Fruit fly (Drosophila melanogaster) whole organism, embryonic: ENCODE results near the gene nst.

Source experiments
- ATbp ChIP-seq: fragments of 200-800 bp; sonication (Bioruptor generic); optimal IDR thresholded peaks from 2 replicates; lab custom pipeline; 2017; ENCODE audit warnings: missing biosample characterization, mild to moderate bottlenecking, missing genetic modification characterization, missing genetic modification reagents
- CG11398 ChIP-seq: fragments of 200-800 bp; sonication (Bioruptor generic); optimal IDR thresholded peaks from 2 replicates; lab custom pipeline; 2016; ENCODE audit warnings: missing biosample characterization, missing genetic modification characterization
- CG12071 ChIP-seq: fragments of 200-800 bp; sonication (Bioruptor generic); optimal IDR thresholded peaks from 3 replicates; lab custom pipeline; 2018; ENCODE audit warnings: missing biosample characterization, mild to moderate bottlenecking, missing genetic modification characterization
- CG14050 ChIP-seq: fragments of 200-800 bp; sonication (Bioruptor generic); IDR thresholded peaks from 3 replicates; pipeline ENCODE4 v1.3.6; 2022; ENCODE audit warnings: missing biosample characterization, missing genetic modification characterization
- CG15011 ChIP-seq: fragments of 200-800 bp; sonication (Bioruptor generic); optimal IDR thresholded peaks from 3 replicates; lab custom pipeline; 2018; ENCODE audit warnings: missing biosample characterization, mild to moderate bottlenecking, missing genetic modification characterization
- CG1603 ChIP-seq: fragments of 200-800 bp; sonication (Bioruptor generic); optimal IDR thresholded peaks from 2 replicates; lab custom pipeline; 2019; ENCODE audit warnings: missing biosample characterization, mild to moderate bottlenecking, missing genetic modification characterization, moderate library complexity
- CG16813 ChIP-seq: fragments of 200-800 bp; sonication (Bioruptor generic); IDR thresholded peaks from 3 replicates; pipeline ENCODE4 v1.3.6; 2022; ENCODE audit warnings: missing biosample characterization, missing genetic modification characterization; ENCODE audit not compliant: partially characterized antibody
- CG16815 ChIP-seq: fragments of 200-800 bp; sonication (Bioruptor generic); optimal IDR thresholded peaks from 3 replicates; lab custom pipeline; 2017; ENCODE audit warnings: missing biosample characterization, mild to moderate bottlenecking, missing genetic modification characterization
- CG17802 ChIP-seq: fragments of 200-800 bp; sonication (Bioruptor generic); optimal IDR thresholded peaks from 2 replicates; lab custom pipeline; 2018; ENCODE audit warnings: missing biosample characterization, mild to moderate bottlenecking, missing genetic modification characterization, moderate library complexity
- CG17829 ChIP-seq: fragments of 200-800 bp; optimal IDR thresholded peaks from 2 replicates; lab custom pipeline; 2019; ENCODE audit warnings: missing biosample characterization, mild to moderate bottlenecking, missing genetic modification characterization, moderate library complexity
- CG2120 ChIP-seq: fragments of 200-800 bp; sonication (Bioruptor generic); optimal IDR thresholded peaks from 3 replicates; lab custom pipeline; 2016; ENCODE audit warnings: missing biosample characterization, missing genetic modification characterization
- CG3065 ChIP-seq: fragments of 200-800 bp; sonication (Bioruptor generic); optimal IDR thresholded peaks from 2 replicates; lab custom pipeline; 2016; ENCODE audit warnings: missing biosample characterization, missing genetic modification characterization
- CG32532 ChIP-seq: fragments of 200-800 bp; sonication (Bioruptor generic); IDR thresholded peaks from 2 replicates; pipeline ENCODE4 v1.3.6; 2022; ENCODE audit warnings: missing biosample characterization, missing genetic modification characterization
- CG4707 ChIP-seq: fragments of 200-800 bp; sonication (Bioruptor generic); optimal IDR thresholded peaks from 2 replicates; lab custom pipeline; 2018; ENCODE audit warnings: missing biosample characterization, mild to moderate bottlenecking, missing genetic modification characterization, moderate library complexity
- CG5245 ChIP-seq: fragments of 200-800 bp; sonication (Bioruptor generic); optimal IDR thresholded peaks from 3 replicates; lab custom pipeline; 2016; ENCODE audit warnings: missing biosample characterization, missing genetic modification characterization
- CG6791 ChIP-seq: fragments of 200-800 bp; sonication (Bioruptor generic); IDR thresholded peaks from 3 replicates; pipeline ENCODE4 v1.3.6; 2022; ENCODE audit warnings: missing biosample characterization, missing genetic modification characterization; ENCODE audit not compliant: partially characterized antibody
- CG7786 ChIP-seq: fragments of 200-800 bp; sonication (Bioruptor generic); optimal IDR thresholded peaks from 2 replicates; lab custom pipeline; 2016; ENCODE audit warnings: missing biosample characterization, missing genetic modification characterization
- CG8388 ChIP-seq: fragments of 200-800 bp; sonication (Bioruptor generic); optimal IDR thresholded peaks from 2 replicates; lab custom pipeline; 2019; ENCODE audit warnings: missing biosample characterization, mild to moderate bottlenecking, missing genetic modification characterization, moderate library complexity
- CG8478 ChIP-seq: fragments of >200 bp; optimal IDR thresholded peaks from 2 replicates; lab custom pipeline; 2018
- Doc3 ChIP-seq: fragments of 200-800 bp; sonication (Bioruptor generic); IDR thresholded peaks from 3 replicates; pipeline ENCODE4 v1.3.6; 2022; ENCODE audit warnings: missing biosample characterization, missing genetic modification characterization; ENCODE audit not compliant: partially characterized antibody
- Elba2 ChIP-seq: fragments of 200-800 bp; sonication (Bioruptor generic); optimal IDR thresholded peaks from 3 replicates; lab custom pipeline; 2016; ENCODE audit warnings: missing biosample characterization, missing genetic modification characterization
- Gsc ChIP-seq: fragments of 200-800 bp; sonication (Bioruptor generic); IDR thresholded peaks from 2 replicates; pipeline ENCODE4 v1.3.6; 2022; ENCODE audit warnings: missing biosample characterization, missing genetic modification characterization
- H2.0 ChIP-seq: fragments of 200-800 bp; sonication (Bioruptor generic); IDR thresholded peaks from 2 replicates; pipeline ENCODE4 v1.3.6; 2022; ENCODE audit warnings: missing biosample characterization, missing genetic modification characterization
- Hr51 ChIP-seq, 2 experiments: fragments of 200-800 bp; sonication (Bioruptor generic); optimal IDR thresholded peaks; 2 replicates in 1 of 2; 3 replicates in 1 of 2; lab custom pipeline; 2016 to 2018; ENCODE audit warnings: missing biosample characterization in 2 of 2, missing genetic modification characterization in 2 of 2, mild to moderate bottlenecking in 1 of 2, moderate library complexity in 1 of 2
- Hr78 ChIP-seq, 2 experiments: fragments of 200-800 bp in 1 of 2; fragments of >200 bp in 1 of 2; sonication (Bioruptor generic) in 1 of 2; optimal IDR thresholded peaks; 2 replicates each; lab custom pipeline; 2017 to 2019; ENCODE audit warnings: missing biosample characterization in 2 of 2, missing genetic modification characterization in 2 of 2, mild to moderate bottlenecking in 1 of 2, moderate library complexity in 1 of 2
- Jarid2 ChIP-seq: fragments of 200-800 bp; sonication (Bioruptor generic); optimal IDR thresholded peaks from 3 replicates; lab custom pipeline; 2017; ENCODE audit warnings: mild to moderate bottlenecking, missing biosample characterization, missing genetic modification reagents, missing genetic modification characterization
- NK7.1 ChIP-seq: fragments of 200-800 bp; sonication (Bioruptor generic); optimal IDR thresholded peaks from 3 replicates; lab custom pipeline; 2016; ENCODE audit warnings: missing biosample characterization, missing genetic modification characterization
- Scr ChIP-seq: fragments of 200-800 bp; sonication (Bioruptor generic); IDR thresholded peaks from 2 replicates; pipeline ENCODE4 v1.3.6; 2022; ENCODE audit warnings: missing biosample characterization, missing genetic modification characterization; ENCODE audit not compliant: partially characterized antibody
- Six4 ChIP-seq: fragments of 200-800 bp; sonication (Bioruptor generic); optimal IDR thresholded peaks from 2 replicates; lab custom pipeline; 2016; ENCODE audit warnings: missing biosample characterization, missing genetic modification characterization
- Taf1 ChIP-seq: fragments of 200-800 bp; sonication (Bioruptor generic); IDR thresholded peaks from 2 replicates; pipeline ENCODE4 v1.3.6; 2022; ENCODE audit warnings: missing biosample characterization, missing genetic modification characterization
- YL-1 ChIP-seq: fragments of 200-800 bp; sonication (Bioruptor generic); optimal IDR thresholded peaks from 3 replicates; lab custom pipeline; 2017; ENCODE audit warnings: missing biosample characterization, mild to moderate bottlenecking, missing genetic modification characterization
- ash1 ChIP-seq: fragments of 200-800 bp; sonication (Bioruptor generic); optimal IDR thresholded peaks from 2 replicates; lab custom pipeline; 2018; ENCODE audit warnings: missing biosample characterization, mild to moderate bottlenecking, missing genetic modification characterization
- cg ChIP-seq: fragments of 200-800 bp; sonication (Bioruptor generic); optimal IDR thresholded peaks from 3 replicates; lab custom pipeline; 2019; ENCODE audit warnings: missing biosample characterization, mild to moderate bottlenecking, missing genetic modification characterization, moderate library complexity
- chn ChIP-seq: fragments of 200-800 bp; sonication (Bioruptor generic); optimal IDR thresholded peaks from 2 replicates; lab custom pipeline; 2016; ENCODE audit warnings: missing biosample characterization, missing genetic modification characterization
- cwo ChIP-seq: fragments of 200-800 bp; sonication (Bioruptor generic); optimal IDR thresholded peaks from 3 replicates; lab custom pipeline; 2017; ENCODE audit warnings: missing biosample characterization, missing genetic modification characterization, mild to moderate bottlenecking, moderate library complexity, missing genetic modification reagents
- da ChIP-seq: fragments of 200-800 bp; sonication (Bioruptor generic); optimal IDR thresholded peaks from 2 replicates; lab custom pipeline; 2016; ENCODE audit warnings: missing biosample characterization, missing genetic modification characterization
- en ChIP-seq: fragments of 200-800 bp; sonication (Bioruptor generic); optimal IDR thresholded peaks from 2 replicates; lab custom pipeline; 2016; ENCODE audit warnings: missing biosample characterization, missing genetic modification characterization
- eve ChIP-seq, 2 experiments: fragments of >200 bp; optimal IDR thresholded peaks; 2 replicates each; lab custom pipeline; 2017; ENCODE audit warnings: missing biosample characterization in 2 of 2, missing genetic modification characterization in 2 of 2
- gem ChIP-seq: fragments of 200-800 bp; sonication (Bioruptor generic); optimal IDR thresholded peaks from 2 replicates; lab custom pipeline; 2019; ENCODE audit warnings: missing biosample characterization, mild to moderate bottlenecking, missing genetic modification characterization, moderate library complexity
- grau ChIP-seq: fragments of 200-800 bp; optimal IDR thresholded peaks from 3 replicates; lab custom pipeline; 2019; ENCODE audit warnings: missing biosample characterization, mild to moderate bottlenecking, missing genetic modification characterization, moderate library complexity
- knrl ChIP-seq: fragments of 200-800 bp; sonication (Bioruptor generic); IDR thresholded peaks from 3 replicates; pipeline ENCODE4 v1.3.6; 2022; ENCODE audit warnings: missing biosample characterization, missing genetic modification characterization; ENCODE audit not compliant: partially characterized antibody
- org-1 ChIP-seq: fragments of 200-800 bp; sonication (Bioruptor generic); optimal IDR thresholded peaks from 2 replicates; lab custom pipeline; 2017; ENCODE audit warnings: missing biosample characterization, missing genetic modification characterization
- pzg ChIP-seq: fragments of 200-800 bp; sonication (Bioruptor generic); optimal IDR thresholded peaks from 3 replicates; lab custom pipeline; 2018; ENCODE audit warnings: missing biosample characterization, mild to moderate bottlenecking, missing genetic modification characterization, moderate library complexity
- sug ChIP-seq: fragments of 200-800 bp; optimal IDR thresholded peaks from 2 replicates; lab custom pipeline; 2019; ENCODE audit warnings: missing biosample characterization, mild to moderate bottlenecking, missing genetic modification characterization, moderate library complexity
- tll ChIP-seq, 2 experiments: fragments of 200-800 bp in 1 of 2; fragments of >200 bp in 1 of 2; sonication (Bioruptor generic) in 1 of 2; optimal IDR thresholded peaks; 2 replicates each; lab custom pipeline; 2017 to 2019; ENCODE audit warnings: missing biosample characterization in 2 of 2, missing genetic modification characterization in 2 of 2, mild to moderate bottlenecking in 1 of 2, moderate library complexity in 1 of 2
- twi ChIP-seq: fragments of 200-800 bp; optimal IDR thresholded peaks from 2 replicates; lab custom pipeline; 2019; ENCODE audit warnings: missing biosample characterization, mild to moderate bottlenecking, missing genetic modification characterization, moderate library complexity
- unpg ChIP-seq: fragments of 200-800 bp; sonication (Bioruptor generic); optimal IDR thresholded peaks from 3 replicates; lab custom pipeline; 2018; ENCODE audit warnings: missing biosample characterization, mild to moderate bottlenecking, missing genetic modification characterization, moderate library complexity
- vvl ChIP-seq: fragments of 200-800 bp; sonication (Bioruptor generic); IDR thresholded peaks from 2 replicates; pipeline ENCODE4 v1.3.6; 2022; ENCODE audit warnings: missing biosample characterization, missing genetic modification characterization

The nst gene

dm6 chr3L:12503865-12504650 is 25.9 kb downstream of the nst start, which contains the start of the genes CG10646 and vih (continued):
- TF ChIP-seq CG6791 (GFP tag; lab: Robert Waterston, UW) = no peak
- TF ChIP-seq en (GFP tag; lab: Kevin White, UChicago) = no peak
- TF ChIP-seq CG17802 (tag; lab: Kevin White, UChicago) = no peak
- TF ChIP-seq Six4 = peak; percentile 55
- peak; percentile 88 for TF ChIP-seq YL-1 (GFP tag; lab: Kevin White, UChicago)
- TF ChIP-seq CG17829 (tag; lab: Kevin White, UChicago) = peak; percentile 70
- TF ChIP-seq org-1 = no peak
- TF ChIP-seq CG1603 (tag; lab: Kevin White, UChicago) = peak; percentile 71
- TF ChIP-seq Taf1 (GFP tag; lab: Robert Waterston, UW) = no peak
- no peak for TF ChIP-seq NK7.1
- TF ChIP-seq twi (tag; lab: Kevin White, UChicago) = no peak
- no peak for TF ChIP-seq CG16813 (GFP tag; lab: Robert Waterston, UW)
- TF ChIP-seq CG15011 (GFP tag; lab: Kevin White, UChicago) = no peak
- no peak for TF ChIP-seq Hr78 (GFP tag; optimal IDR thresholded peaks at IDR 0.05; lab: Kevin White, UChicago)
- no peak for TF ChIP-seq Jarid2 (GFP tag; lab: Kevin White, UChicago)
- peak; percentile 45 for TF ChIP-seq sug (tag; lab: Kevin White, UChicago)
- no peak for TF ChIP-seq CG7786 (GFP tag; lab: Kevin White, UChicago)
- peak; percentile 31; the same call in 1 of the 2 replicates for TF ChIP-seq H2.0 (GFP tag; lab: Robert Waterston, UW)
- TF ChIP-seq CG4707 (GFP tag; lab: Kevin White, UChicago) = no peak
- TF ChIP-seq chn (GFP tag; lab: Kevin White, UChicago) = peak; percentile 25
- TF ChIP-seq Hr51 (GFP tag; optimal IDR thresholded peaks at IDR 0.05; lab: Kevin White, UChicago) = peak in 1 of 2 experiments; percentile 49
- TF ChIP-seq pzg (GFP tag; lab: Kevin White, UChicago) = peak; percentile 73
- TF ChIP-seq cwo (GFP tag; lab: Kevin White, UChicago) = peak; percentile 23
- peak; percentile 59 for TF ChIP-seq grau (tag; lab: Kevin White, UChicago)
- TF ChIP-seq unpg (GFP tag; lab: Kevin White, UChicago) = peak; percentile 20
- peak; percentile 26 for TF ChIP-seq CG8388 (GFP tag; lab: Kevin White, UChicago)
- no peak for TF ChIP-seq gem (tag; lab: Kevin White, UChicago)
- TF ChIP-seq da (GFP tag; lab: Kevin White, UChicago) = no peak
- TF ChIP-seq CG12071 (GFP tag; lab: Kevin White, UChicago) = no peak
- TF ChIP-seq Scr (GFP tag; lab: Robert Waterston, UW) = 0 out of 2 replicates have a peak, but pooled peaks have one; percentile 26
- TF ChIP-seq eve (GFP tag; optimal IDR thresholded peaks at IDR 0.05; lab: Kevin White, UChicago) = no peak
- no peak for TF ChIP-seq CG16815 (GFP tag; lab: Kevin White, UChicago)
- TF ChIP-seq ATbp (GFP tag; lab: Kevin White, UChicago) = no peak
- no peak for TF ChIP-seq CG14050
- no peak for TF ChIP-seq CG32532 (GFP tag; lab: Robert Waterston, UW)
- no peak; the same call in 2 of the 3 replicates for TF ChIP-seq Doc3 (GFP tag; lab: Robert Waterston, UW)
- no peak for TF ChIP-seq cg
- TF ChIP-seq CG11398 (GFP tag; lab: Kevin White, UChicago) = no peak
- peak; percentile 9; the same call in 1 of the 2 replicates for TF ChIP-seq vvl (GFP tag; lab: Robert Waterston, UW)
- no peak for TF ChIP-seq Gsc (GFP tag; lab: Robert Waterston, UW)
- TF ChIP-seq CG8478 (lab: Kevin White, UChicago) = no peak
- TF ChIP-seq CG3065 (GFP tag; lab: Kevin White, UChicago) = no peak
- peak; percentile 51 for TF ChIP-seq CG2120 (GFP tag; lab: Kevin White, UChicago)
- no peak for TF ChIP-seq tll (GFP tag; optimal IDR thresholded peaks at IDR 0.05; lab: Kevin White, UChicago)
- no peak for TF ChIP-seq CG5245
- no peak for TF ChIP-seq Elba2
- no peak for TF ChIP-seq ash1 (GFP tag; lab: Kevin White, UChicago)
- 0 out of 3 replicates have a peak, but pooled peaks have one; percentile 23 for TF ChIP-seq knrl (GFP tag; lab: Robert Waterston, UW)
